Fruit fly (Drosophila melanogaster): ENCODE results near the gene Ocho.

- no peak for TF ChIP-seq CG11762 (GFP tag; optimal IDR thresholded peaks at IDR 0.05; ENCODE audit: insufficient read depth)
- TF ChIP-seq CG6808 (GFP tag; optimal IDR thresholded peaks at IDR 0.05): no peak
- TF ChIP-seq Smox (GFP tag; optimal IDR thresholded peaks at IDR 0.05): no peak
- TF ChIP-seq Gug (GFP tag; IDR thresholded peaks at IDR 0.05): no peak
- TF ChIP-seq Eip78C (GFP tag): peak; percentile 27
- TF ChIP-seq Lpt (GFP tag; optimal IDR thresholded peaks at IDR 0.05): no peak
- TF ChIP-seq eg (GFP tag; IDR thresholded peaks at IDR 0.05): no peak
- TF ChIP-seq Eip75B (GFP tag; optimal IDR thresholded peaks at IDR 0.05): no peak
- no peak for TF ChIP-seq CG11294 (GFP tag; IDR thresholded peaks at IDR 0.05)
- no peak for TF ChIP-seq net (GFP tag; optimal IDR thresholded peaks at IDR 0.05)
- no peak for TF ChIP-seq CG6854 (GFP tag; optimal IDR thresholded peaks at IDR 0.05)
- TF ChIP-seq fkh (GFP tag; optimal IDR thresholded peaks at IDR 0.05): no peak
- no peak for TF ChIP-seq CG3032 (tag; optimal IDR thresholded peaks at IDR 0.05)
- TF ChIP-seq pdm3 (GFP tag; optimal IDR thresholded peaks at IDR 0.05): no peak
Measured at dm6 chr3L:15010601-15011000, 36.0 kb downstream of the Ocho start.

All from whole organism, prepupa.